Worm (Caenorhabditis elegans): ENCODE measurements around the gene sir-2.1.
A peak's percentile ranks its signal among the peaks of the same experiment; 100 is the strongest.

Gene sir-2.1

ce11 chrIV:10345486-10345885 lies 20.5 kb downstream of the sir-2.1 start:
- TF ChIP-seq F57C9.4 (tag; optimal IDR thresholded peaks at IDR 0.05) (no peak), ztf-22 (GFP tag; optimal IDR thresholded peaks at IDR 0.05) (no peak), hlh-26 (GFP tag; conservative IDR thresholded peaks at IDR 0.05) (no peak), hmg-1.2 (GFP tag; IDR thresholded peaks at IDR 0.05) (no peak), fkh-3 (tag; optimal IDR thresholded peaks at IDR 0.05) (no peak), unc-130 (GFP tag; optimal IDR thresholded peaks at IDR 0.05) (no peak), T07F8.4 (tag; optimal IDR thresholded peaks at IDR 0.05) (no peak), mxl-1 (tag; optimal IDR thresholded peaks at IDR 0.05) (no peak), xnd-1 (tag; optimal IDR thresholded peaks at IDR 0.05) (no peak), ccch-3 (GFP tag; optimal IDR thresholded peaks at IDR 0.05) (no peak), madf-8 (GFP tag; conservative IDR thresholded peaks at IDR 0.05) (no peak), hmg-20 (GFP tag; IDR thresholded peaks at IDR 0.05) (no peak), F55B11.4 (tag; optimal IDR thresholded peaks at IDR 0.05; ENCODE audit: borderline replicate concordance, insufficient read depth) (no peak), egrh-3 (GFP tag; IDR thresholded peaks at IDR 0.05) (no peak), lin-40 (tag; optimal IDR thresholded peaks at IDR 0.05) (no peak), lag-1 (GFP tag; IDR thresholded peaks at IDR 0.05) (no peak), tlf-1 (GFP tag; optimal IDR thresholded peaks at IDR 0.05) (no peak), lin-35 (GFP tag; optimal IDR thresholded peaks at IDR 0.05) (no peak), snpc-3.4 (tag; optimal IDR thresholded peaks at IDR 0.05) (no peak), ztf-6 (GFP tag; IDR thresholded peaks at IDR 0.05) (no peak)

- TF ChIP-seq somi-1 (GFP tag; optimal IDR thresholded peaks at IDR 0.05) = no peak
- TF ChIP-seq ceh-58 (GFP tag; IDR thresholded peaks at IDR 0.05) = no peak
- TF ChIP-seq snpc-1.3 (tag; optimal IDR thresholded peaks at IDR 0.05; ENCODE audit: insufficient read depth) = no peak
- peak; percentile 40 for TF ChIP-seq K12H6.12 (tag; optimal IDR thresholded peaks at IDR 0.05)
- no peak for TF ChIP-seq ceh-40 (GFP tag; IDR thresholded peaks at IDR 0.05)
- no peak for TF ChIP-seq B0261.1 (tag; optimal IDR thresholded peaks at IDR 0.05)
- TF ChIP-seq snpc-3.4 (tag; optimal IDR thresholded peaks at IDR 0.05) = no peak
- peak; percentile 5 for TF ChIP-seq chd-7 (tag; optimal IDR thresholded peaks at IDR 0.05)
- peak; percentile 47; the same call in 1 of the 2 replicates for TF ChIP-seq zfh-2 (GFP tag; conservative IDR thresholded peaks at IDR 0.05)
- TF ChIP-seq hlh-26 (GFP tag; conservative IDR thresholded peaks at IDR 0.05) = no peak
- TF ChIP-seq lin-35 (GFP tag; optimal IDR thresholded peaks at IDR 0.05) = peak in 1 of 3 experiments; percentile 52
- TF ChIP-seq ztf-25 (GFP tag; IDR thresholded peaks at IDR 0.05) = no peak
- TF ChIP-seq cebp-2 (GFP tag; IDR thresholded peaks at IDR 0.05) = no peak
- TF ChIP-seq aptf-2 (GFP tag; conservative IDR thresholded peaks at IDR 0.05) = no peak
Measured at ce11 chrIV:10344621-10345020, 21.4 kb downstream of the sir-2.1 start.

ce11 chrIV:10342361-10342706 lies 23.7 kb downstream of the sir-2.1 start:
- no peak for TF ChIP-seq rpc-1 (optimal IDR thresholded peaks at IDR 0.05)
- no peak for TF ChIP-seq rpc-1 (tag; optimal IDR thresholded peaks at IDR 0.05)
- TF ChIP-seq ceh-27 (GFP tag; optimal IDR thresholded peaks at IDR 0.05) = peak; percentile 29
- no peak for TF ChIP-seq snpc-4 (GFP tag; optimal IDR thresholded peaks at IDR 0.05)
- TF ChIP-seq snpc-4 (tag; optimal IDR thresholded peaks at IDR 0.05) = peak in 1 of 4 experiments; percentile 40
- TF ChIP-seq tbp1 (GFP tag; optimal IDR thresholded peaks at IDR 0.05) = peak; percentile 34
- TF ChIP-seq F55B11.4 (tag; optimal IDR thresholded peaks at IDR 0.05; ENCODE audit: borderline replicate concordance, insufficient read depth) = no peak
- TF ChIP-seq lir-1 (GFP tag; conservative IDR thresholded peaks at IDR 0.05) = no peak
- no peak for TF ChIP-seq B0019.2 (GFP tag; conservative IDR thresholded peaks at IDR 0.05)
- no peak for TF ChIP-seq rec-8 (tag; optimal IDR thresholded peaks at IDR 0.05)
- no peak for TF ChIP-seq madf-3 (GFP tag; IDR thresholded peaks at IDR 0.05)
- TF ChIP-seq atf-7 (tag; optimal IDR thresholded peaks at IDR 0.05) = peak; percentile 37
- TF ChIP-seq sea-2 (GFP tag; IDR thresholded peaks at IDR 0.05) = no peak
- no peak for TF ChIP-seq sdz-38 (tag; optimal IDR thresholded peaks at IDR 0.05)
- TF ChIP-seq hsf-1 (GFP tag; IDR thresholded peaks at IDR 0.05) = no peak
- no peak for TF ChIP-seq athp-1 (tag; optimal IDR thresholded peaks at IDR 0.05)
- TF ChIP-seq nhr-27 (tag; optimal IDR thresholded peaks at IDR 0.05) = no peak
- no peak for TF ChIP-seq gei-17 (GFP tag; optimal IDR thresholded peaks at IDR 0.05)
- peak; percentile 22 for TF ChIP-seq attf-5 (GFP tag; optimal IDR thresholded peaks at IDR 0.05)
